Worm (Caenorhabditis elegans) whole organism, L1 larva: Measurements from ENCODE around the gene oac-56.

Experiments used
- C04F5.9 ChIP-seq: sonication (generic microtip); optimal IDR thresholded peaks from 2 replicates; lab custom pipeline; 2016; ENCODE audit warnings: missing genetic modification characterization, missing compliant biosample characterization
- Y116A8C.19 ChIP-seq: sonication (generic microtip); optimal IDR thresholded peaks from 2 replicates; lab custom pipeline; 2016; ENCODE audit warnings: missing compliant biosample characterization, missing genetic modification characterization, borderline replicate concordance
- alr-1 ChIP-seq: fragments of 200-800 bp; sonication (Bioruptor generic); optimal IDR thresholded peaks from 2 replicates; lab custom pipeline; 2018; ENCODE audit warnings: borderline replicate concordance, mild to moderate bottlenecking, missing genetic modification characterization, missing compliant biosample characterization
- aly-2 ChIP-seq: fragments of 150-350 bp; optimal IDR thresholded peaks from 2 replicates; lab custom pipeline; 2014; ENCODE audit warnings: missing biosample characterization, missing genetic modification characterization
- ama-1 ChIP-seq: fragments of 150-350 bp; optimal IDR thresholded peaks from 2 replicates; lab custom pipeline; 2014
- blmp-1 ChIP-seq: fragments of 150-350 bp; optimal IDR thresholded peaks from 2 replicates; lab custom pipeline; 2014; ENCODE audit warnings: missing biosample characterization, missing genetic modification characterization
- ceh-8 ChIP-seq: fragments of 200-800 bp; sonication (Bioruptor generic); optimal IDR thresholded peaks from 2 replicates; lab custom pipeline; 2018; ENCODE audit warnings: mild to moderate bottlenecking, missing genetic modification characterization, moderate library complexity, missing compliant biosample characterization
- ceh-82 ChIP-seq, 3 experiments: fragments of 150-350 bp in 1 of 3; sonication (generic microtip) in 2 of 3; optimal IDR thresholded peaks; 2 replicates each; lab custom pipeline; 2014 to 2017; ENCODE audit warnings: missing biosample characterization in 3 of 3, missing genetic modification characterization in 3 of 3
- ceh-88 ChIP-seq: fragments of 200-800 bp; sonication (Bioruptor generic); IDR thresholded peaks from 2 replicates; pipeline ENCODE4 v1.3.6; 2022; ENCODE audit warnings: missing genetic modification characterization, missing compliant biosample characterization
- ces-1 ChIP-seq: fragments of 150-350 bp; optimal IDR thresholded peaks from 2 replicates; lab custom pipeline; 2014; ENCODE audit warnings: missing biosample characterization, missing genetic modification reagents, missing genetic modification characterization
- dsc-1 ChIP-seq: sonication (generic microtip); optimal IDR thresholded peaks from 2 replicates; lab custom pipeline; 2016; ENCODE audit warnings: mild to moderate bottlenecking, missing genetic modification characterization, missing compliant biosample characterization
- efl-1 ChIP-seq, 4 experiments: fragments of 150-350 bp; optimal IDR thresholded peaks in 3 of 4; peaks in 1 of 4; 1 replicate in 1 of 4; 2 replicates in 3 of 4; lab custom pipeline; 2014; ENCODE audit warnings: missing biosample characterization in 2 of 4, missing genetic modification characterization in 2 of 4, missing genetic modification reagents in 2 of 4
- fkh-4 ChIP-seq: sonication (generic microtip); optimal IDR thresholded peaks from 2 replicates; lab custom pipeline; 2016; ENCODE audit warnings: missing compliant biosample characterization, missing genetic modification characterization, borderline replicate concordance
- hlh-17 ChIP-seq: fragments of 200-800 bp; sonication (Bioruptor generic); optimal IDR thresholded peaks from 2 replicates; lab custom pipeline; 2018; ENCODE audit warnings: missing genetic modification characterization, mild to moderate bottlenecking, missing compliant biosample characterization, moderate library complexity, borderline replicate concordance
- hpl-2 ChIP-seq: fragments of 150-350 bp; optimal IDR thresholded peaks from 2 replicates; lab custom pipeline; 2014; ENCODE audit warnings: missing biosample characterization, missing genetic modification reagents, missing genetic modification characterization
- lin-15B ChIP-seq: fragments of 150-350 bp; sonication (generic microtip); optimal IDR thresholded peaks from 3 replicates; lab custom pipeline; 2014; ENCODE audit warnings: missing biosample characterization, missing genetic modification characterization
- lin-39 ChIP-seq: fragments of 150-350 bp; optimal IDR thresholded peaks from 2 replicates; lab custom pipeline; 2014; ENCODE audit warnings: missing biosample characterization, missing genetic modification reagents, missing genetic modification characterization
- lir-3 ChIP-seq: sonication (generic microtip); optimal IDR thresholded peaks from 2 replicates; lab custom pipeline; 2016; ENCODE audit warnings: mild to moderate bottlenecking, missing genetic modification characterization, moderate library complexity, missing compliant biosample characterization; ENCODE audit not compliant: poor library complexity
- mdl-1 ChIP-seq, 2 experiments: fragments of 150-350 bp; optimal IDR thresholded peaks; 2 replicates each; lab custom pipeline; 2014 to 2017; ENCODE audit warnings: missing biosample characterization in 2 of 2, missing genetic modification characterization in 2 of 2, inconsistent platforms in 1 of 2
- mep-1 ChIP-seq: fragments of 150-350 bp; optimal IDR thresholded peaks from 2 replicates; lab custom pipeline; 2014; ENCODE audit warnings: missing biosample characterization, missing genetic modification characterization
- nhr-19 ChIP-seq: fragments of 200-800 bp; sonication (Bioruptor generic); conservative IDR thresholded peaks from 2 replicates; pipeline ENCODE4 v1.3.6; 2022; ENCODE audit warnings: missing genetic modification characterization, missing compliant biosample characterization
- nhr-237 ChIP-seq: fragments of 150-350 bp; optimal IDR thresholded peaks from 2 replicates; lab custom pipeline; 2014; ENCODE audit warnings: missing biosample characterization, missing genetic modification characterization
- nhr-28 ChIP-seq: fragments of 150-350 bp; optimal IDR thresholded peaks from 2 replicates; lab custom pipeline; 2014; ENCODE audit warnings: missing biosample characterization, missing genetic modification characterization
- nhr-47 ChIP-seq: sonication (generic microtip); optimal IDR thresholded peaks from 2 replicates; lab custom pipeline; 2016; ENCODE audit warnings: mild to moderate bottlenecking, missing genetic modification characterization, moderate library complexity, missing compliant biosample characterization
- nhr-71 ChIP-seq: sonication (generic microtip); optimal IDR thresholded peaks from 2 replicates; lab custom pipeline; 2016; ENCODE audit warnings: mild to moderate bottlenecking, missing genetic modification characterization, moderate library complexity, missing compliant biosample characterization
- nhr-76 ChIP-seq: sonication (generic microtip); optimal IDR thresholded peaks from 2 replicates; lab custom pipeline; 2017; ENCODE audit warnings: missing biosample characterization, missing genetic modification characterization
- nhr-85 ChIP-seq: sonication (generic microtip); peaks from one replicate; lab custom pipeline; 2016; ENCODE audit warnings: missing genetic modification characterization, inconsistent platforms, missing compliant biosample characterization
- nhr-90 ChIP-seq: sonication (generic microtip); optimal IDR thresholded peaks from 2 replicates; lab custom pipeline; 2016; ENCODE audit warnings: mild to moderate bottlenecking, missing genetic modification characterization, missing compliant biosample characterization; ENCODE audit not compliant: poor library complexity
- pag-3 ChIP-seq: sonication (generic microtip); optimal IDR thresholded peaks from 2 replicates; lab custom pipeline; 2017; ENCODE audit warnings: missing genetic modification characterization, mild to moderate bottlenecking, missing compliant biosample characterization, antibody characterized with exemption, borderline replicate concordance; ENCODE audit not compliant: insufficient read depth
- rnt-1 ChIP-seq: sonication (generic microtip); optimal IDR thresholded peaks from 2 replicates; lab custom pipeline; 2016; ENCODE audit warnings: mild to moderate bottlenecking, missing genetic modification characterization, moderate library complexity, missing compliant biosample characterization
- snpc-4 ChIP-seq: fragments of 150-350 bp; optimal IDR thresholded peaks from 2 replicates; lab custom pipeline; 2014; ENCODE audit warnings: missing biosample characterization, missing genetic modification characterization
- snu-23 ChIP-seq: sonication (generic microtip); optimal IDR thresholded peaks from 2 replicates; lab custom pipeline; 2016; ENCODE audit warnings: missing genetic modification characterization, missing compliant biosample characterization
- sptf-1 ChIP-seq: fragments of 150-350 bp; optimal IDR thresholded peaks from 2 replicates; lab custom pipeline; 2014; ENCODE audit warnings: missing biosample characterization, missing genetic modification characterization
- sup-37 ChIP-seq: fragments of 200-800 bp; sonication (Bioruptor generic); optimal IDR thresholded peaks from 2 replicates; lab custom pipeline; 2018; ENCODE audit warnings: mild to moderate bottlenecking, missing genetic modification characterization, missing compliant biosample characterization
- unc-130 ChIP-seq: fragments of 150-350 bp; optimal IDR thresholded peaks from 2 replicates; lab custom pipeline; 2017; ENCODE audit warnings: missing biosample characterization, missing genetic modification characterization, inconsistent platforms
- unc-30 ChIP-seq: sonication (generic microtip); optimal IDR thresholded peaks from 2 replicates; lab custom pipeline; 2017; ENCODE audit warnings: missing biosample characterization, missing genetic modification characterization
- unc-86 ChIP-seq: sonication (generic microtip); optimal IDR thresholded peaks from 2 replicates; lab custom pipeline; 2016; ENCODE audit warnings: missing genetic modification characterization, missing compliant biosample characterization
- unc-98 ChIP-seq: fragments of 200-800 bp; sonication (Bioruptor generic); IDR thresholded peaks from 2 replicates; pipeline ENCODE4 v1.3.6; 2022; ENCODE audit warnings: missing genetic modification characterization, missing compliant biosample characterization
- xbp-1 ChIP-seq: sonication (generic microtip); optimal IDR thresholded peaks from 2 replicates; lab custom pipeline; 2016; ENCODE audit warnings: missing genetic modification characterization, missing compliant biosample characterization
- zag-1 ChIP-seq: fragments of 150-350 bp; optimal IDR thresholded peaks from 2 replicates; lab custom pipeline; 2014; ENCODE audit warnings: missing biosample characterization, missing genetic modification characterization
- zip-4 ChIP-seq: fragments of 200-800 bp; sonication (Bioruptor generic); optimal IDR thresholded peaks from 2 replicates; lab custom pipeline; 2018; ENCODE audit warnings: mild to moderate bottlenecking, missing genetic modification characterization, moderate library complexity, missing compliant biosample characterization

The oac-56 gene

ce11 chrIV:14387766-14388553, 37.4 kb upstream of the oac-56 start:
- TF ChIP-seq lin-39 (no peak), efl-1 (optimal IDR thresholded peaks at IDR 0.05; lab: Kevin White, UChicago) (no peak), efl-1 (GFP tag; optimal IDR thresholded peaks at IDR 0.05 in 1 of 2; lab: Kevin White, UChicago) (peak in 1 of 2 experiments; percentile 80)

ce11 chrIV:14385140-14385539, 34.6 kb upstream of the oac-56 start:
- TF ChIP-seq nhr-85 (tag; lab: Kevin White, UChicago), result peak; percentile 46
- TF ChIP-seq C04F5.9 (tag; lab: Kevin White, UChicago), result no peak
- peak; percentile 99 for TF ChIP-seq blmp-1 (tag; lab: Kevin White, UChicago)
- no peak for TF ChIP-seq nhr-19 (GFP tag; lab: Robert Waterston, UW)

DNA sequence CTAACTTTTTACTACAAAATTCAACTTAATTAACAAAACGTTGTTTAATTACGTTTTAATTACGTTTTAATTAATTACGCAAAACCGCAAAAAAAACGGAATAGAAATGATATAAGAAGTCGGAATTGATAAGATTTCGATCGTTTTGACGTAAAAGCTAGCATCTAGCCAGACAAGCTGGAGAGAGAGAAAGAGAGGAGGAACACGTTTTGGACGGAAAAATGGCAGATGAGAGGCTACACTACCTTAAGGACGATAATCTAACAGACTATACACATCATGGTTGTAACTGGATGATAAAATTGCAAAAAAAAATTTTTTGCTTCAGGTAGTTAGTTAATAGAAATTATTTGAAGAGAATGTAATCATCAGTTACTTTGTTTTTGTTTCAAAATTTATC, 33.6 kb upstream of the oac-56 start:
- TF ChIP-seq blmp-1 (tag; lab: Kevin White, UChicago) (peak; percentile 50), nhr-47 (tag; lab: Kevin White, UChicago) (no peak)
- TF ChIP-seq, all 84 proteins: peak for 1

DNA sequence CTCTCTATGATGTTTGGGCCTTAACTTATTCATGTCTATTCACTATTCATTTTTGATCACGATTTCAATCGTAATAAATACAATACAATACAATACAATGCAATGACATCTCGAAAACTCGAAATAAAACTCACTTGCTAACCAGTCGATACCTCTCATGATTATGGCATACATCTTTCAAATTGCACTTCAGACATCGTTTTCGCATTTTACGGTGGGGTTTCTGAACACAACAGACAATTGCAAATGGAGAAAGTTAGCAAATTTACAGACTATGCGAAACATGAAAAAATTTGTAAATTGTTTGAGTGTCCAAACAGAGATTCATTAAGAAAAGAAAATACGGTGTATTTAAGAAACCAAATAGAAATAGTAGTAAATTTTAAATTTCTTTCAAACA, 32.9 kb upstream of the oac-56 start, which contains the start of gene paqr-3:
TSS of gene paqr-3 (minus strand) at position 210 of the 400 bp plus-strand sequence.
- no peak for TF ChIP-seq sptf-1 (tag; lab: Kevin White, UChicago)
- no peak for TF ChIP-seq Y116A8C.19 (tag; lab: Kevin White, UChicago)
- no peak for TF ChIP-seq ceh-8
- TF ChIP-seq rnt-1, result no peak
- TF ChIP-seq hpl-2 (GFP tag; lab: Kevin White, UChicago), result no peak
- no peak for TF ChIP-seq nhr-28 (tag; lab: Kevin White, UChicago)
- no peak for TF ChIP-seq ceh-88
- no peak for TF ChIP-seq lin-15B
- TF ChIP-seq nhr-237 (tag; lab: Kevin White, UChicago), result no peak
- TF ChIP-seq alr-1 (tag; lab: Kevin White, UChicago), result no peak
- no peak for TF ChIP-seq ceh-82 (tag; optimal IDR thresholded peaks at IDR 0.05; lab: Kevin White, UChicago)
- no peak for TF ChIP-seq aly-2 (tag; lab: Kevin White, UChicago)
- no peak for TF ChIP-seq zip-4 (GFP tag; lab: Kevin White, UChicago)
- no peak for TF ChIP-seq unc-30
- TF ChIP-seq, all 84 proteins: peak for 0

ce11 chrIV:14379191-14379590, 28.6 kb upstream of the oac-56 start:
- TF ChIP-seq nhr-90 (tag; lab: Kevin White, UChicago) (no peak), pag-3 (tag; lab: Kevin White, UChicago) (no peak), xbp-1 (no peak), sup-37 (GFP tag; lab: Kevin White, UChicago) (no peak), hlh-17 (no peak), snu-23 (no peak), lir-3 (tag; lab: Kevin White, UChicago) (no peak), fkh-4 (tag; lab: Kevin White, UChicago) (peak; percentile 69), dsc-1 (peak; percentile 86)
- TF ChIP-seq, all 84 proteins: peak for 2

ce11 chrIV:14377850-14378249, 27.3 kb upstream of the oac-56 start:
- TF ChIP-seq unc-130 (tag; lab: Kevin White, UChicago) (no peak), nhr-71 (tag; lab: Kevin White, UChicago) (no peak), unc-86 (tag; lab: Kevin White, UChicago) (no peak), mdl-1 (tag; optimal IDR thresholded peaks at IDR 0.05; lab: Kevin White, UChicago) (no peak), mep-1 (no peak), ceh-82 (tag; optimal IDR thresholded peaks at IDR 0.05; lab: Kevin White, UChicago) (no peak), unc-98 (no peak), xbp-1 (no peak), snpc-4 (tag; lab: Kevin White, UChicago) (no peak), zag-1 (tag; lab: Kevin White, UChicago) (no peak), sup-37 (GFP tag; lab: Kevin White, UChicago) (no peak), nhr-76 (tag; lab: Kevin White, UChicago) (no peak), ama-1 (lab: Kevin White, UChicago) (no peak), ces-1 (GFP tag; lab: Kevin White, UChicago) (no peak)
